Fruit fly (Drosophila melanogaster): ENCODE data around the gene CG44198.

CG44198 gene

dm6 chr2L:13164994-13165801 lies 46.3 kb upstream of the CG44198 start, which contains the start of gene Sirt1 (continued):
- TF ChIP-seq Mad (GFP tag; optimal IDR thresholded peaks at IDR 0.05) (peak; percentile 46), CrebB (tag; optimal IDR thresholded peaks at IDR 0.05) (peak; percentile 34), Hr3 (GFP tag; optimal IDR thresholded peaks at IDR 0.05) (peak; percentile 92), lbe (GFP tag; optimal IDR thresholded peaks at IDR 0.05) (peak; percentile 32), CG1832 (GFP tag; optimal IDR thresholded peaks at IDR 0.05) (no peak), CG6689 (GFP tag; IDR thresholded peaks at IDR 0.05) (peak; percentile 92), grn (GFP tag; optimal IDR thresholded peaks at IDR 0.05) (no peak), Kr (GFP tag; optimal IDR thresholded peaks at IDR 0.05) (no peak), Taf1 (GFP tag; IDR thresholded peaks at IDR 0.05) (peak; percentile 32; the same call in 1 of the 2 replicates), rib (GFP tag; IDR thresholded peaks at IDR 0.05) (no peak), psq (GFP tag; optimal IDR thresholded peaks at IDR 0.05) (no peak), Xbp1 (GFP tag; optimal IDR thresholded peaks at IDR 0.05) (peak; percentile 92), NK7.1 (GFP tag; optimal IDR thresholded peaks at IDR 0.05) (peak; percentile 19), CG2120 (GFP tag; optimal IDR thresholded peaks at IDR 0.05) (peak; percentile 85), CG1024 (GFP tag; IDR thresholded peaks at IDR 0.05) (0 out of 2 replicates have a peak, but pooled peaks have one; percentile 38), amos (GFP tag; IDR thresholded peaks at IDR 0.05; ENCODE audit: partially characterized antibody) (peak; percentile 4; the same call in 1 of the 2 replicates), CG11560 (tag; IDR thresholded peaks at IDR 0.05) (peak; percentile 65; the same call in 2 of the 3 replicates), bcd (GFP tag; optimal IDR thresholded peaks at IDR 0.05) (peak; percentile 91), zfh2 (GFP tag; optimal IDR thresholded peaks at IDR 0.05) (peak; percentile 43), jing (GFP tag; optimal IDR thresholded peaks at IDR 0.05) (peak; percentile 48), CG32532 (GFP tag; IDR thresholded peaks at IDR 0.05) (peak; percentile 84), CG12104 (GFP tag; optimal IDR thresholded peaks at IDR 0.05) (peak; percentile 88), danr (GFP tag; IDR thresholded peaks at IDR 0.05) (no peak; the same call in 1 of the 2 replicates), CG10959 (GFP tag; IDR thresholded peaks at IDR 0.05) (peak; percentile 55), onecut (GFP tag; IDR thresholded peaks at IDR 0.05) (peak; percentile 51), tap (tag; optimal IDR thresholded peaks at IDR 0.05) (peak; percentile 62), Elba2 (GFP tag; optimal IDR thresholded peaks at IDR 0.05) (peak; percentile 73), CG9437 (GFP tag; optimal IDR thresholded peaks at IDR 0.05) (peak; percentile 94), grau (tag; optimal IDR thresholded peaks at IDR 0.05) (peak; percentile 99), Atf6 (GFP tag; IDR thresholded peaks at IDR 0.05) (peak; percentile 75), CG18599 (GFP tag; optimal IDR thresholded peaks at IDR 0.05) (peak; percentile 77), run (tag; optimal IDR thresholded peaks at IDR 0.05) (peak; percentile 67), eve (GFP tag; optimal IDR thresholded peaks at IDR 0.05) (no peak), CG2889 (GFP tag; IDR thresholded peaks at IDR 0.05) (peak; percentile 54; the same call in 1 of the 3 replicates), CG1602 (GFP tag; optimal IDR thresholded peaks at IDR 0.05) (peak; percentile 91), BtbVII (GFP tag; optimal IDR thresholded peaks at IDR 0.05) (peak; percentile 53), gcm (GFP tag; optimal IDR thresholded peaks at IDR 0.05) (peak; percentile 67), ap (GFP tag; IDR thresholded peaks at IDR 0.05) (peak; percentile 70), CG3847 (GFP tag; IDR thresholded peaks at IDR 0.05) (peak; percentile 84), ci (GFP tag; IDR thresholded peaks at IDR 0.05) (peak; percentile 48; the same call in 1 of the 3 replicates), otp (GFP tag; IDR thresholded peaks at IDR 0.05) (no peak), unpg (GFP tag; optimal IDR thresholded peaks at IDR 0.05) (peak; percentile 82), HmgD (GFP tag; optimal IDR thresholded peaks at IDR 0.05) (no peak), so (GFP tag; IDR thresholded peaks at IDR 0.05) (peak; percentile 70; the same call in 1 of the 3 replicates), CG12659 (GFP tag; optimal IDR thresholded peaks at IDR 0.05) (peak; percentile 93), Jarid2 (GFP tag; optimal IDR thresholded peaks at IDR 0.05) (peak; percentile 26), cato (GFP tag; optimal IDR thresholded peaks at IDR 0.05; ENCODE audit: borderline replicate concordance) (peak; percentile 73), CG31224 (GFP tag; IDR thresholded peaks at IDR 0.05) (peak; percentile 79), CG17328 (GFP tag; IDR thresholded peaks at IDR 0.05) (peak; percentile 42; the same call in 1 of the 2 replicates)
